Worm (Caenorhabditis elegans): ENCODE measurements around the gene rsp-5.

The rsp-5 gene

ce11 chrII:6486344-6486743, 3.6 kb upstream of the rsp-5 start (continued):
- TF ChIP-seq ceh-63 (GFP tag; optimal IDR thresholded peaks at IDR 0.05) (no peak), zag-1 (tag; optimal IDR thresholded peaks at IDR 0.05) (no peak), ceh-88 (GFP tag; IDR thresholded peaks at IDR 0.05) (no peak), ztf-4 (tag; optimal IDR thresholded peaks at IDR 0.05) (no peak), lin-35 (GFP tag; optimal IDR thresholded peaks at IDR 0.05) (peak in 1 of 2 experiments; percentile 2), pqm-1 (tag; optimal IDR thresholded peaks at IDR 0.05) (no peak), mab-9 (GFP tag; IDR thresholded peaks at IDR 0.05) (no peak), sptf-1 (tag; optimal IDR thresholded peaks at IDR 0.05) (no peak), mef-2 (tag; optimal IDR thresholded peaks at IDR 0.05) (no peak), lin-39 (tag; optimal IDR thresholded peaks at IDR 0.05) (peak; percentile 59), fos-1 (tag; optimal IDR thresholded peaks at IDR 0.05) (no peak), ama-1 (optimal IDR thresholded peaks at IDR 0.05) (no peak), isw-1 (GFP tag; IDR thresholded peaks at IDR 0.05) (no peak), C16A3.4 (tag; optimal IDR thresholded peaks at IDR 0.05) (no peak), fkh-4 (tag; optimal IDR thresholded peaks at IDR 0.05; ENCODE audit: borderline replicate concordance) (no peak), unc-130 (tag; optimal IDR thresholded peaks at IDR 0.05) (peak; percentile 25), dpl-1 (GFP tag; optimal IDR thresholded peaks at IDR 0.05) (no peak), jun-1 (tag; optimal IDR thresholded peaks at IDR 0.05) (no peak), elt-2 (tag; optimal IDR thresholded peaks at IDR 0.05) (peak; percentile 2), ztf-11 (tag; optimal IDR thresholded peaks at IDR 0.05) (no peak), ces-1 (GFP tag; optimal IDR thresholded peaks at IDR 0.05) (no peak), blmp-1 (tag; optimal IDR thresholded peaks at IDR 0.05) (no peak), nhr-84 (tag; optimal IDR thresholded peaks at IDR 0.05) (no peak), efl-1 (optimal IDR thresholded peaks at IDR 0.05) (no peak), efl-1 (GFP tag; optimal IDR thresholded peaks at IDR 0.05 in 1 of 2) (no peak), C34B4.2 (tag; optimal IDR thresholded peaks at IDR 0.05) (no peak), ceh-82 (tag; optimal IDR thresholded peaks at IDR 0.05) (no peak), nhr-19 (GFP tag; conservative IDR thresholded peaks at IDR 0.05) (peak; percentile 78), hlh-4 (tag; optimal IDR thresholded peaks at IDR 0.05) (no peak), efl-3 (GFP tag; optimal IDR thresholded peaks at IDR 0.05) (no peak), lsy-2 (tag; optimal IDR thresholded peaks at IDR 0.05) (peak; percentile 36 to 40), nhr-71 (tag; optimal IDR thresholded peaks at IDR 0.05) (peak; percentile 72), grh-1 (GFP tag; IDR thresholded peaks at IDR 0.05) (no peak), egl-13 (tag; optimal IDR thresholded peaks at IDR 0.05) (no peak), sup-37 (GFP tag; optimal IDR thresholded peaks at IDR 0.05) (no peak), pax-3 (tag; optimal IDR thresholded peaks at IDR 0.05) (no peak), nhr-90 (tag; optimal IDR thresholded peaks at IDR 0.05; ENCODE audit: poor library complexity) (no peak), nhr-11 (tag; optimal IDR thresholded peaks at IDR 0.05) (no peak), pag-3 (tag; optimal IDR thresholded peaks at IDR 0.05; ENCODE audit: borderline replicate concordance, insufficient read depth) (no peak), irx-1 (tag; optimal IDR thresholded peaks at IDR 0.05) (no peak), unc-30 (tag; optimal IDR thresholded peaks at IDR 0.05) (no peak), lir-3 (tag; optimal IDR thresholded peaks at IDR 0.05; ENCODE audit: poor library complexity) (no peak), lin-14 (GFP tag; optimal IDR thresholded peaks at IDR 0.05) (peak; percentile 48), mep-1 (tag; optimal IDR thresholded peaks at IDR 0.05) (no peak), ets-5 (GFP tag; IDR thresholded peaks at IDR 0.05) (no peak), aly-2 (tag; optimal IDR thresholded peaks at IDR 0.05) (no peak), egl-27 (tag; optimal IDR thresholded peaks at IDR 0.05) (no peak), snu-23 (GFP tag; optimal IDR thresholded peaks at IDR 0.05) (peak; percentile 34), fkh-10 (GFP tag; optimal IDR thresholded peaks at IDR 0.05) (no peak), nhr-12 (tag; optimal IDR thresholded peaks at IDR 0.05) (no peak), tbx-2 (tag; optimal IDR thresholded peaks at IDR 0.05) (no peak), aha-1 (tag; optimal IDR thresholded peaks at IDR 0.05) (no peak), fkh-8 (tag; optimal IDR thresholded peaks at IDR 0.05) (no peak), rnt-1 (tag; optimal IDR thresholded peaks at IDR 0.05) (peak; percentile 73)
